Fruit fly (Drosophila melanogaster) S2 (cell line): ENCODE data around the gene CG8301.

Experiments
- CG8478 ChIP-seq: fragments of >200 bp; optimal IDR thresholded peaks from 2 replicates; lab custom pipeline; 2018
- CTCF ChIP-seq, 2 experiments: fragments of >200 bp; optimal IDR thresholded peaks; 2 replicates each; lab custom pipeline; 2018

Gene CG8301

DNA sequence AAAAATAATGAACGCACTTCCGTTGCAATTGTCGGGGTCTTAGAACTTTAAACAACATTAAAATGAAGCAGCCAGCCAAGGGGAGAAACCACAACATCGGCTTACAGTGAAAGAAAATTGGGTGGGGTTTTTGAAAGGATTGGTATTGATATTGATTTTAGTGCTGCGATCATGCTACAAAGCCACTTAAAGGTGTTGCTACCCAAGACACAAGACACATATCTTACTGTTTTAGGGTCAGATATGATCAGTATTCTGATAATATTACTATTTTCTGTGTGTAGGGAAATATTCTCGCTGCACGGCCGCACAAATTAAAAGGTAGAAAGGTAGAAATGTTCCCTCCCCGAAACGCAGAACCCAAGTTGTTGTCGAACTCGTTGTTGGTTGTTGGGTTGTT is 24.0 kb downstream of the CG8301 start:
- no peak for TF ChIP-seq CG8478 (lab: Kevin White, UChicago)
- no peak for TF ChIP-seq CTCF (optimal IDR thresholded peaks at IDR 0.05; lab: Kevin White, UChicago)

DNA sequence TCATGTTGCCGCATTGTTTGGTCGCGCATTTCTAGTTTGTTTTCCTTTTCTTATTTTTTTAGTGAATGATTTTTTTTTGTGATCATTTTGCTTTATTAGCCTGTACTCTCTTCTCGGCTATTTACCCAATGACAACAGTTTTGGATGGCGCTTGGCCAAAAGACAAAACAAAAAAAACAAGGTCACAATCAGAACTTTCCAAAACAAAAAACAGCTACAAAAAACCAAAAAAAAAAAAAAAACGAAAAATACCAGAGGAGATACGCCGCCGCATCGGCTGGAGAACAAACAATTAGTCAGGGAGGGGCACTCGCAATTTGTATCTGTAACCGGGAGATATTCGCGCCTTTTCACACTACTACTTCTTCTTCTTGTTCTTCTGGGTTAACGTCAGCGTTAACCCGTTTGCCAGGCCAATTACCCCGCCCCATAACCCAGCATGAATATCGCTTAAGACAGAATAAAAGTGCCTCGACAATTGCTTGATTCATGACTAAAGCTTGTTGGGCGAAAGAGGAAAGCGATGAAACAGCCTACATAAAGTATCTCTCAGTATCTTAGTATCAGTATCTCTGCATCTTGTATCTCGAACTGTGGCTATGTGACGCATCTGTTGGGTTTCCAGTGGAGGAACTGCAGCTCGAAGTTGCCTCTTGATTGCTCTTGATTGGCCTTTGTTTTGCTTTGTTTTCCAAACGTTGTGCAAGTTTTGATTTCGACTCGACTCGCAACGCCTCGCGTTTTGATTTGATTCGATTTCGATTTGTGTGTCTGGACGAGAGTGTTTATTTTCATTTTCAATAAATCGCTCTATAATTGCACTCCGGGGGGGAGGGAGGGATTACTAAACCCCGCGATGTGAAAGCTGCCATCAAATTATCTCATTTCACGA is 26.1 kb downstream of the CG8301 start:
- TF ChIP-seq CG8478 (lab: Kevin White, UChicago) (no peak), CTCF (optimal IDR thresholded peaks at IDR 0.05; lab: Kevin White, UChicago) (no peak)

DNA sequence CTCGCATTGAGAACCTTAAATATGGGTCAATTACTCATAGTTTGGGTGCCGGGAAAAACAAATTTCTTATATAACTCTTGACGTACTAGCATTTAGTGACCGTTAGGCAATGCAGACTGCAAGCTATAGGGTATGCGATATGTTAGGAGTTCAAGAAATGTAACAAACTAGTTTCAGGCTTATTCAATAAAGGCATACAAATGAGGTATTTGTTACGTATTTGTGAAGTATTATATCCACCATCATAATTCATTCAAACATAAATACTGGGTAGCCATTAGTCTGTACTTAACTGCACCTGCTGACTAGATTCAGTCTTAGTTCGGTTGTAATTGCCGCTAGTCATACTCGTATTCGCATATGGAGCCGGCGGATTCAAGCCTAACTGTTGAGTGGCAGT is 27.1 kb downstream of the CG8301 start:
- TF ChIP-seq CTCF (optimal IDR thresholded peaks at IDR 0.05; lab: Kevin White, UChicago) (no peak), CG8478 (lab: Kevin White, UChicago) (no peak)

DNA sequence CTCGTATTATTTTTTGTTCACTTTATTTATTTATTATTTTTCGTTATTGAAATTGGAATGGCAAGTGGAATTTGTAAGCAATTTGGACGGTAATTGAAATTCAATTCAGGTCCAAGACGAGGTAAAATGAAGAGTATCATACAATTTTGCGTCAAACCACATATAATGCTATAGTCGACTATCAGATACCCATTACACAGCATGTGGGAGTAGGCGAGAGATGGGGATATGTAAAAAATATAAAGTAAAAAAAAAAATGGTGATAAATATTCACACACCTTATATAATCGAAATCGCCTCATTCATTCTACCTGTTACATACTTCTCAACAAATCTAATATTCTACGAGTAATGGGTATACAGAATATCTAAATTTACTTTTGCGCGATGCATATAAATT is 31.1 kb downstream of the CG8301 start:
- TF ChIP-seq CG8478 (lab: Kevin White, UChicago) (no peak), CTCF (optimal IDR thresholded peaks at IDR 0.05; lab: Kevin White, UChicago) (no peak)

DNA sequence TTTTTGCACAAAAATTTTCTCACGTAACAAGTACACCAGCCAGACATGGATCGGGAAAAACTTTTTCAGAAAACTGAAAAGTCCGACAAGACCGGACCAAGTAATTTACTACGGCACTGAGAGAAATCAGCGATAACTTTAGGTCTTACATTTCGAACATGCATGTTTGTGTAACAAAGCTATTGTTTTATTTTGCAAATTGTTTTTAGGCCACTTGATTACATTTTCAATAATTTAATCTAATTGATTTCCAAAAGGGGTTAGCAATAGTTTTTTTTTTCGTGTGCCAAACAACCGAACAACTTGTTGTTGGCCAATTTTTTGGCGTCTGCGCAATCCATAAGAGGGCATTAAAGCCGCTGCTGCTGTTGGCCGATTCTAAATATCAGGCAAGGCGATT is 32.0 kb downstream of the CG8301 start:
- TF ChIP-seq CTCF (optimal IDR thresholded peaks at IDR 0.05; lab: Kevin White, UChicago) (no peak), CG8478 (lab: Kevin White, UChicago) (no peak)

DNA sequence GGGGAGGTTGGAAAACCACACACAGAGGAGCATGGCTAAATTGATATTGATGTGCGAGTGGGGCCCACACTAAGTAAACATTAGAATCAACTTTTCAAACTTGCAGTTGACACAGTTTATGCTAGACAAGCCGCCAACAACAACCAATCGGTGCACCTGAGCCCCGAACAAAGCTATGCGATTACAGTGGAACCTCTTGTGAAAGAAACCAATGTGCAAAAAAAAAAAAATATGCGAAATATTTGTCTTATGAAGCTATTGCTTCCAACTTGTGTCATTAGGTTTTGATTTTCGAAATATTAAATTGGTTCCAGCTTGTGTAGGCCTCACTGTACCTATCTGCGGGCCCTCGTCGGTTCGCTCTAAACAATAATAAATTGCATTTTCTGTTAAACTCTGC is 37.2 kb downstream of the CG8301 start:
- TF ChIP-seq CTCF (optimal IDR thresholded peaks at IDR 0.05; lab: Kevin White, UChicago) (no peak), CG8478 (lab: Kevin White, UChicago) (no peak)

DNA sequence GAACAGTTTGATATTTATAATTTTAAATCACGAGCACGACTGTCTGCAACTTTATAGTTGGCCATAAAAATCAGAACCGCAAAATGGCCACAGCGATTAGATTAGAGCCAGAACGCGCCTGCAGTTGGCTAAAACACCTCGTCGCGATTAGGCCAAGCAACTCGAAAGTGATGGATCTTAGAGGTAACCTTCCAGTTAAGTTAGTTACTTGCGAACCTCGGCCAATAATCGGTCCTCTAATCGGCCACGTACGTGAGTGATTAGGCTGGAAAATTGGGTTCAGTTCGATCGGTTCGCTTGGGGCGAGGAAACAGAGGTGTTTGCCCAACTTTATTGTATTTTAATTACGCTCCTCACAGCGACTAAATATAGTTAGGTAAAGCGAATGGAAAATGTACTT is 39.2 kb downstream of the CG8301 start:
- no peak for TF ChIP-seq CG8478 (lab: Kevin White, UChicago)

DNA sequence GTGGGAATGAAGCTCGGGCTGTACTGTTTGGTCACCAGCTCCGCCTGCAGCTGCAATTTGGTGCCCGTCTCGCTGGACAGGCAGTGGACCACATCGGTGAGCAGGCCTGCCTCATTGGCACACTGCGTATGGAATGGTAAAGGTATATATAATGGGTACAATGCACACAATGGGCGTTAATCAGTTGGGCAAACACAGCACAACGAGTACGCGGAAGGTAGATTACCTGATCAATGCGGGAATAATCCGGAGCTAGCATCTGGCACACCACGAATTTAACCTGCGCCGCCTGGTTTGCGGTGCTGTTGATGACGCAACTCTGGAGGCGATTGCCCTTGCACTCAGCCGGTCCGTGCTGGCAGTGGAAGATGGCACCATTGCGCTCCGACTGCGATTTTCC is 44.3 kb downstream of the CG8301 start:
- TF ChIP-seq CTCF (optimal IDR thresholded peaks at IDR 0.05; lab: Kevin White, UChicago) (no peak), CG8478 (lab: Kevin White, UChicago) (no peak)

DNA sequence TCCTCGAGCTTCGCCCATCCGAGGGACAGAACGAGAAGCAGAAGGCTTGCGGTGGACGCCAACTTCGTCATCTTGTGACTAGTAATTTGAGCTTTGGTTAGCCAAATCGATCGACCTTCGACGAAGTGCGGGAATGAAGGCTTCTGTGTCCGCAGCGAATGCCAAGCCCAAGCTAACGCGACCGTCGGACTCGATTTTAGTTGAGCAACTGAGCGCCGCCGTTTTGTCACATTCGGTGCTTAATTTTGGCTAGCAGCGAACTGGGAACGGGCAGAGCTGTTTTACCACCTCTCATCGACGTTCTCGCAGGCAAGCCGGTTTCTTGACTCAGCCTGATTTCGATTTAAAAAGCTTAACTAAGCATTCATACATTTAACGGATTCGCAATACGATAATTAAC is 45.2 kb downstream of the CG8301 start:
- no peak for TF ChIP-seq CG8478 (lab: Kevin White, UChicago)
- TF ChIP-seq CTCF (optimal IDR thresholded peaks at IDR 0.05; lab: Kevin White, UChicago): no peak

DNA sequence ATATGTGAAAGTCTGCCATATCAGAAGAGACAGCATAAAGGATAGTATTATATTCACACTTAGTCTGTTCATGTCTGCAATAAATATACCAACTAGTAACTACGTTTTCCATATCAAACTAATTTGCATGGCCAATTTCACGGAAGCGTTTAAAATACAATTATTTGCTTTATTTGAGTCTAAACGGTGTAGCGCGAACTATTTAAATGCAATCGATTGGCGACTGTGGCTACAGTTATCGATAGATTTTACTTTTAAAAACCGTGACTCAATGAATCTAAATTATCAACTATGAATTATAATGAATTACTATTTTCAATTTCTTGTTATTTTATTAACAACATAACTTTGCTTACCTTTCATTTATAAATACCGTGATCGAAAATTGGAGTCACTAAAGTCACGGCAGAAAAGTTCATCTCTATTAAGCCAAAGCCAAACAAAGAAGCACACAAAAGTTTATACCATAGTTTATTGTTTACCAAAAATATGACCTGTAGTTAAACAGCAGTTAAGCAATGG is 45.8 kb downstream of the CG8301 start, which contains the start of the genes CG9427 and CG8319:
TSS of gene CG9427 (minus strand) at position 51 of the 522 bp plus-strand sequence.
TSS of gene CG8319 (plus strand) at position 442 of the 522 bp plus-strand sequence.
- TF ChIP-seq CTCF (optimal IDR thresholded peaks at IDR 0.05; lab: Kevin White, UChicago) (no peak), CG8478 (lab: Kevin White, UChicago) (no peak)

DNA sequence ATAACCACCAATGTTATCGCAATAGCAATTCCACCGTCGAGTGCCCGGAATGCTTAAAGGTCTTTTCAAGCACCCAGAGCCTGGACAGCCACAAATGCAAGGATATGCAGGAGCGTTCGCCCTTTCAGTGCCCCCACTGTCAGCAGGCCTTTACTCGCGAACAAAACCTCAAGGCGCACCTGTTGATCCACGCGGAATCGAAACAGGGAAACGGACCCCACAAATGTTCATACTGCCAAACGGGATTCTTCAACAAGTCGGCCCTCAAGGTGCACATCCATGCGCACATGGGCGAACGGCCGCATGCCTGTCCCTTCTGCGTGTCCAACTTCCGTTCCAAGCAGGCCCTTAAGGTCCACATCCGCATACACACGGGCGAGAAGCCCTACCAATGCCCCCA is 46.9 kb downstream of the CG8301 start:
- no peak for TF ChIP-seq CG8478 (lab: Kevin White, UChicago)
- TF ChIP-seq CTCF (optimal IDR thresholded peaks at IDR 0.05; lab: Kevin White, UChicago): no peak

DNA sequence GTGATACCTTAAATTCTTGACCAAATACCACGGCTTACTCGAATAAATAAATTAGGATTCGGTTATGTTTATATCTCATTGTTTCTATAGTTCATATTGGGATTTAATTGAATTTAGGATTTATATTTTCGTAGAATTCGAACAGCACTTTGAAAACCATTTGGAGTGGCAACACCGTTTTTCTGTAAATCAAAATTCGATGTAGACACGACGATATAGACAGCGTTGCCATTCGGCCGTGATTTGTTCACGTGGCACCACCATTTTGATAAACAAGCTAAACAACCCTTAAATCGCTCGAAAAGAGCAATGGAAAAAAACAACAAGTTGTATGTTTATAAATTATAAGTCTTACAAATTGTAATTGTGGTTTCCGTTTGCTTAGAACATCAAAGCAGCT is 47.5 kb downstream of the CG8301 start:
- no peak for TF ChIP-seq CTCF (optimal IDR thresholded peaks at IDR 0.05; lab: Kevin White, UChicago)

DNA sequence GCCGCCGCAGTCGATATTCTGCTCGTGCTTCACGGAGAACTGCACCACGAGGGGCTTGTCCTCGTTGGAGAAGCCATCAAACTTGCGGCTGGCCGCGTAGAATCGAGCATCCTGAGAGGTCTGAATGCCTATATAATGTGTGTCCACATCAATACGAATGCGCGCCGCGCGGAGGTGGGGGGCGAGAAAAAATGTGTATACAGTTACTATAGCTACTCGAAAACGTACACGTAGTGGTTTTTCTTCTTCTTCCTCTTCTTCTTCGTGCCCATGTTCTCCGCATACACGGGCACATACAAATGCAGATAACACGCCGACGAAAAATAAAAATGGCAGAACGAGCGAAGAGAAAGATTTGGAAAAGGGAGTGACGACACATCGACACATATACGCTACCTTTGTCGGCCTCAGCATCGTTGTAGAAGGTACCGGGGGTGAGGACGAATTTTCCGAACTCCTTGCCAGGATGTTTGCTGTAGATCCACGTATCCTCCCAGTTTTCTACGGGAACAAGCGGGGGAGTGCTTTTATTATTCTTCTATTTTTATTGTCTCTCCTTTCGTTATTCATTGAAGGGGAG is 49.0 kb downstream of the CG8301 start:
- TF ChIP-seq CTCF (optimal IDR thresholded peaks at IDR 0.05; lab: Kevin White, UChicago) (no peak), CG8478 (lab: Kevin White, UChicago) (no peak)

DNA sequence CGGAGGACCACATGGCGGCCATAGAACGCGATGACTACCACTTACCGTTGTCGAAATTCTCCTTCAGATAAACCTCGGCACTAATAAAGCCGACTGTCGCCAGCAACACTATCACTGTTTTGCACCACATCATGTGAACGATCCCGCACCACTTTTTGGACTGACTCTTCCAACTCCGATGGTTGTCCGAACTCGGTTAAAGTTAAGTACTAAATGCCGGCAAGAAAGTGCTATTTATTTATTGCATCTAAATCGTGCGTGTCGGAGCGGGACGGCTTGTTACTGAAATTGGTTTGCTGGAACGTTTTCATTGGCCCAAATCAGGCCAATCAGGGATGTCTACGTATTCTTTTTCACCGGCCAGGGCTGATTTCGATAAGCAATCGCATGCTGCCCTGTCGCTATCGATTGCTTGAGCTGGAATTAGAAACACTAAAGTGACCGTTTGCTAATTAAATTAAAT is 49.6 kb downstream of the CG8301 start, which contains the start of gene Calr:
TSS of gene Calr (minus strand) at position 219 of the 463 bp plus-strand sequence.
- TF ChIP-seq CTCF (optimal IDR thresholded peaks at IDR 0.05; lab: Kevin White, UChicago) (peak in 1 of 2 experiments; percentile 5), CG8478 (lab: Kevin White, UChicago) (no peak)

DNA sequence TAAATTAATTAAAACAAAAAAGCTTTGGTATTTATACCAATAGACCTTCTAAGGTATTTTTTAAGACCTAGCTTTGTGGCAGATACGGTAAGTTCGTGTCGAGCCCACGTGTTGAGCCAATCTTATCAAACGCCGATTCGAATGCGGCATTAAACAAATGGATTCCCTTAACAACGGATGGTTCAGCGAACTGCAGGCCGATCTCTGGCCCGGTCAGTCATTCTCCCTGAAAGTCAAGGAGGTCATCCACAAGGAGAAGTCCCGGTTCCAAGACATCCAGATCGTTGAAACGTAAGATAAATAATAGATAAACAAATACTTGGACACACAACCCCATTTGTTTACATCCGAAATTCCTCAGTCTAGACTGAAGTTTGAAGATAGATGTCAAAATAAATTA is 50.5 kb downstream of the CG8301 start, which contains the start of gene SpdS:
TSS of gene SpdS (plus strand) at position 78 of the 400 bp plus-strand sequence.
- TF ChIP-seq CG8478 (lab: Kevin White, UChicago) (no peak), CTCF (optimal IDR thresholded peaks at IDR 0.05; lab: Kevin White, UChicago) (no peak)
